Worm (Caenorhabditis elegans) whole organism, L3 larva: Measurements from ENCODE around the gene C30B5.17.

Experiments used
- R02D3.7 ChIP-seq: fragments of 150-350 bp; optimal IDR thresholded peaks from 2 replicates; lab custom pipeline; 2014; ENCODE audit warnings: missing biosample characterization, missing genetic modification characterization
- aly-2 ChIP-seq: fragments of 150-350 bp; optimal IDR thresholded peaks from 2 replicates; lab custom pipeline; 2014; ENCODE audit warnings: missing biosample characterization, missing genetic modification characterization
- ama-1 ChIP-seq: fragments of 150-350 bp; optimal IDR thresholded peaks from 2 replicates; lab custom pipeline; 2018
- ceh-16 ChIP-seq: sonication (generic microtip); optimal IDR thresholded peaks from 2 replicates; lab custom pipeline; 2017; ENCODE audit warnings: missing biosample characterization, missing genetic modification characterization
- ceh-28 ChIP-seq: fragments of 150-350 bp; optimal IDR thresholded peaks from 2 replicates; lab custom pipeline; 2014; ENCODE audit warnings: missing biosample characterization, missing genetic modification reagents, missing genetic modification characterization
- ceh-82 ChIP-seq: fragments of 150-350 bp; optimal IDR thresholded peaks from 2 replicates; lab custom pipeline; 2014; ENCODE audit warnings: missing biosample characterization, missing genetic modification characterization
- ceh-9 ChIP-seq: sonication (generic microtip); optimal IDR thresholded peaks from 2 replicates; lab custom pipeline; 2018; ENCODE audit warnings: missing biosample characterization, missing genetic modification characterization
- daf-12 ChIP-seq: fragments of 150-350 bp; optimal IDR thresholded peaks from 2 replicates; lab custom pipeline; 2014; ENCODE audit warnings: missing biosample characterization, missing genetic modification reagents, missing genetic modification characterization
- egl-27 ChIP-seq: sonication (generic microtip); optimal IDR thresholded peaks from 4 replicates; lab custom pipeline; 2017; ENCODE audit warnings: missing biosample characterization, missing genetic modification reagents, missing genetic modification characterization
- elt-2 ChIP-seq: sonication (generic microtip); optimal IDR thresholded peaks from 2 replicates; lab custom pipeline; 2016; ENCODE audit warnings: missing genetic modification reagents, mild to moderate bottlenecking, missing genetic modification characterization, missing compliant biosample characterization
- elt-3 ChIP-seq, 3 experiments: fragments of 150-350 bp in 1 of 3; sonication (generic microtip) in 2 of 3; optimal IDR thresholded peaks; 2 replicates in 2 of 3; 4 replicates in 1 of 3; lab custom pipeline; 2014 to 2017; ENCODE audit warnings: missing biosample characterization in 3 of 3, missing genetic modification characterization in 3 of 3
- eor-1 ChIP-seq, 2 experiments: fragments of 150-350 bp; optimal IDR thresholded peaks; 2 replicates each; lab custom pipeline; 2014 to 2018; ENCODE audit warnings: missing biosample characterization in 2 of 2, missing genetic modification characterization in 2 of 2
- fkh-10 ChIP-seq: sonication (generic microtip); optimal IDR thresholded peaks from 2 replicates; lab custom pipeline; 2017; ENCODE audit warnings: missing biosample characterization, missing genetic modification reagents, missing genetic modification characterization
- fkh-2 ChIP-seq: fragments of 150-350 bp; optimal IDR thresholded peaks from 2 replicates; lab custom pipeline; 2014; ENCODE audit warnings: missing biosample characterization, missing genetic modification reagents, missing genetic modification characterization
- jun-1 ChIP-seq: fragments of 150-350 bp; optimal IDR thresholded peaks from 2 replicates; lab custom pipeline; 2014; ENCODE audit warnings: missing biosample characterization, missing genetic modification reagents, missing genetic modification characterization
- lin-15B ChIP-seq: fragments of 150-350 bp; optimal IDR thresholded peaks from 2 replicates; lab custom pipeline; 2014; ENCODE audit warnings: missing biosample characterization, missing genetic modification characterization
- lin-39 ChIP-seq: fragments of 150-350 bp; optimal IDR thresholded peaks from 2 replicates; lab custom pipeline; 2018; ENCODE audit warnings: missing biosample characterization, missing genetic modification reagents, missing genetic modification characterization
- lsy-12 ChIP-seq: sonication (generic microtip); optimal IDR thresholded peaks from 2 replicates; lab custom pipeline; 2016; ENCODE audit warnings: mild to moderate bottlenecking, missing genetic modification characterization, missing compliant biosample characterization
- mdl-1 ChIP-seq: fragments of 150-350 bp; optimal IDR thresholded peaks from 2 replicates; lab custom pipeline; 2014; ENCODE audit warnings: missing biosample characterization, missing genetic modification characterization
- mml-1 ChIP-seq: fragments of 150-350 bp; sonication (generic microtip); optimal IDR thresholded peaks from 3 replicates; lab custom pipeline; 2014; ENCODE audit warnings: missing biosample characterization, missing genetic modification characterization
- nfya-1 ChIP-seq: sonication (generic microtip); optimal IDR thresholded peaks from 2 replicates; lab custom pipeline; 2017; ENCODE audit warnings: missing genetic modification characterization, mild to moderate bottlenecking, missing compliant biosample characterization, antibody characterized with exemption, moderate library complexity; ENCODE audit not compliant: insufficient read depth
- nhr-11 ChIP-seq: fragments of 150-350 bp; optimal IDR thresholded peaks from 2 replicates; lab custom pipeline; 2014; ENCODE audit warnings: missing biosample characterization, missing genetic modification characterization
- nhr-12 ChIP-seq: fragments of 150-350 bp; optimal IDR thresholded peaks from 2 replicates; lab custom pipeline; 2014; ENCODE audit warnings: missing biosample characterization, missing genetic modification characterization
- nhr-23 ChIP-seq: fragments of 150-350 bp; optimal IDR thresholded peaks from 2 replicates; lab custom pipeline; 2014; ENCODE audit warnings: missing biosample characterization, missing genetic modification reagents, missing genetic modification characterization
- nhr-237 ChIP-seq: fragments of 150-350 bp; optimal IDR thresholded peaks from 2 replicates; lab custom pipeline; 2014; ENCODE audit warnings: missing biosample characterization, missing genetic modification characterization
- nhr-67 ChIP-seq: fragments of 150-350 bp; optimal IDR thresholded peaks from 2 replicates; lab custom pipeline; 2014; ENCODE audit warnings: missing biosample characterization, missing genetic modification characterization
- nhr-77 ChIP-seq: fragments of 150-350 bp; optimal IDR thresholded peaks from 2 replicates; lab custom pipeline; 2014; ENCODE audit warnings: missing biosample characterization, missing genetic modification characterization
- pha-4 ChIP-seq: fragments of 150-350 bp; optimal IDR thresholded peaks from 2 replicates; lab custom pipeline; 2014; ENCODE audit warnings: missing biosample characterization, missing genetic modification reagents, missing genetic modification characterization
- pqm-1 ChIP-seq: fragments of 150-350 bp; optimal IDR thresholded peaks from 2 replicates; lab custom pipeline; 2017; ENCODE audit warnings: missing biosample characterization, missing genetic modification characterization, inconsistent platforms
- skn-1 ChIP-seq: fragments of 150-350 bp; optimal IDR thresholded peaks from 2 replicates; lab custom pipeline; 2014; ENCODE audit warnings: missing biosample characterization, missing genetic modification characterization
- snpc-4 ChIP-seq: fragments of 150-350 bp; optimal IDR thresholded peaks from 2 replicates; lab custom pipeline; 2014; ENCODE audit warnings: missing biosample characterization, missing genetic modification characterization
- tbx-2 ChIP-seq: sonication (generic microtip); optimal IDR thresholded peaks from 2 replicates; lab custom pipeline; 2016; ENCODE audit warnings: mild to moderate bottlenecking, missing genetic modification characterization, missing compliant biosample characterization
- unc-39 ChIP-seq: sonication (generic microtip); optimal IDR thresholded peaks from 4 replicates; lab custom pipeline; 2017; ENCODE audit warnings: missing biosample characterization, missing genetic modification characterization
- unc-62 ChIP-seq: fragments of 150-350 bp; sonication (generic microtip); optimal IDR thresholded peaks from 4 replicates; lab custom pipeline; 2014; ENCODE audit warnings: missing biosample characterization, missing genetic modification reagents, missing genetic modification characterization
- zag-1 ChIP-seq: fragments of 150-350 bp; optimal IDR thresholded peaks from 2 replicates; lab custom pipeline; 2014; ENCODE audit warnings: missing biosample characterization, missing genetic modification characterization
- ztf-11 ChIP-seq: fragments of 150-350 bp; optimal IDR thresholded peaks from 2 replicates; lab custom pipeline; 2014; ENCODE audit warnings: missing biosample characterization, missing genetic modification characterization
- ztf-4 ChIP-seq: fragments of 150-350 bp; optimal IDR thresholded peaks from 2 replicates; lab custom pipeline; 2014; ENCODE audit warnings: missing biosample characterization, missing genetic modification characterization

C30B5.17 gene

DNA sequence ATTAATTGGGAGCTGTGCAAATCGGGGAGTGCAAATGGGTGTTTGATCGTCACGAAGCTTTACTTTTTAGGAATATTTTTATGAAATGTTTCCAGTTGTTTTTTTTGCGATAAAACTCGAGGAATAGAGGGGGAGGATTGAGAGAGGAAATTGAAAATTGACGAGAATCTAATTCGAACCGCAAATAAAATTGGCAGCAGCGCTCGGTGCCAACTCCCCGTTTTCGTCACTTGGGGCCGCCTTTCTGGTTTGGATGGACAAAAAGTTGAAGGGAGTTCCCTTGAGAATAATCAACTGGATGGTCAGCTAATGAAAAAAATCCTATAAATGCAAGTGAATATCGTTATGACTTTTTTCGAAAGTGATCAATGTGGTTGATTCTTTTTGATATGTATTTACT is 27.3 kb upstream of the C30B5.17 start:
- TF ChIP-seq elt-2 (no peak), nhr-11 (tag; lab: Kevin White, UChicago) (no peak)
- TF ChIP-seq, all 47 proteins: peak for 0

DNA sequence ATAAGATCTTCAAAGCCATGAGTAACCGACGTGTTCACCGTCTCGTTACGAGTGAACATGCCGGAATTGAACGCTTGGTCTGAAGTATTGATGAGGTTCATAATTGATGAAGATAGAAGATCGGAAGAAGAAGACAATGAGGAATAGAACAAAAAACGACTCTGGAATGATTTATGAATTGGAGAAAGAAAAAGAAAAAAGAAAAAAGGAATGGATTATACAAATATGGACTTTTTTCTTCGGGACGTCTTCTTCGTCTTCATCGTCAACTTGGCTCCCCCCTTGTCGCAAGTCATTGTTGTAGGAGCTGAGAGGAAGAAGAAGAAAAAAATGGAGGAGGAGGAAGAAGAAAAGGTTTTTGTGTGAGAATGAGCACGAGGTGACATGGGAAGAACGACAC is 24.2 kb upstream of the C30B5.17 start, which contains the start of gene srsy-2:
srsy-2 (minus strand) TSS at position 101 of the 400 bp plus-strand sequence.
- TF ChIP-seq R02D3.7 (tag; lab: Kevin White, UChicago) (no peak), lin-39 (tag; lab: Kevin White, UChicago) (no peak), lin-15B (tag; lab: Kevin White, UChicago) (no peak), lsy-12 (no peak), ceh-28 (tag; lab: Kevin White, UChicago) (no peak), fkh-10 (GFP tag; lab: Kevin White, UChicago) (no peak), unc-62 (GFP tag; lab: Kevin White, UChicago) (no peak), ceh-82 (tag; lab: Kevin White, UChicago) (no peak), pha-4 (tag; lab: Kevin White, UChicago) (no peak), nhr-77 (no peak)

ce11 chrII:6223755-6224154 is 20.9 kb upstream of the C30B5.17 start:
- TF ChIP-seq mml-1 (tag; lab: Kevin White, UChicago) = no peak
- TF ChIP-seq nhr-12 = no peak
- TF ChIP-seq daf-12 (tag; lab: Kevin White, UChicago) = no peak
- TF ChIP-seq mdl-1 (tag; lab: Kevin White, UChicago) = no peak
- no peak for TF ChIP-seq egl-27
- TF ChIP-seq lsy-12 = no peak
- TF ChIP-seq unc-62 (GFP tag; lab: Kevin White, UChicago) = no peak
- no peak for TF ChIP-seq ztf-4 (tag; lab: Kevin White, UChicago)
- no peak for TF ChIP-seq fkh-2 (tag; lab: Kevin White, UChicago)
- no peak for TF ChIP-seq snpc-4
- TF ChIP-seq zag-1 = no peak
- no peak for TF ChIP-seq elt-3 (tag; optimal IDR thresholded peaks at IDR 0.05; lab: Kevin White, UChicago)
- TF ChIP-seq unc-39 = no peak
- no peak for TF ChIP-seq ztf-11 (tag; lab: Kevin White, UChicago)

DNA sequence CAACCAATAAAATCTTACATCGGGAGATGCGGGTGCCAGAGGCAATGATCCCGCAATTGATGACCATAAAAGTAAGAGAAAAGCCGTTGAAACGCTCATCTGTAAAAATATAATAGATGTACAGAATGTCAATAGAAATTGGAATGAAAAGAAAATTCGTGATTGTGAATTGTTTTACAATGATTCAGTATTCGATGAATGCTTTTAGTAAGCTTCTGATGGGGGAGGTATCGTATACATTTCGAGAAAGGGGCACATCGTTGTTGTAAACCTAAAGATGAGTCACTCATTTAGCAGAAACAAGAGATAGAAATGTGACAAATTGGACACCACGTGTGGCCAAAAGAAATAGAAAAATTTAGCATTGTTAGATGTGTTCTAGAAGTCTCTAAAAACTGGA is 19.7 kb upstream of the C30B5.17 start, which contains the start of gene C30B5.6:
C30B5.6 (minus strand) TSS at position 101 of the 400 bp plus-strand sequence.
- no peak for TF ChIP-seq ztf-4 (tag; lab: Kevin White, UChicago)
- no peak for TF ChIP-seq ceh-16 (tag; lab: Kevin White, UChicago)
- no peak for TF ChIP-seq lin-39 (tag; lab: Kevin White, UChicago)
- TF ChIP-seq nhr-12 = no peak
- TF ChIP-seq skn-1 = no peak
- TF ChIP-seq lin-15B (tag; lab: Kevin White, UChicago) = no peak
- TF ChIP-seq pha-4 (tag; lab: Kevin White, UChicago) = no peak
- TF ChIP-seq nhr-237 (tag; lab: Kevin White, UChicago) = no peak
- no peak for TF ChIP-seq tbx-2 (tag; lab: Kevin White, UChicago)
- no peak for TF ChIP-seq eor-1 (tag; optimal IDR thresholded peaks at IDR 0.05; lab: Kevin White, UChicago)
- no peak for TF ChIP-seq fkh-2 (tag; lab: Kevin White, UChicago)
- TF ChIP-seq aly-2 (tag; lab: Kevin White, UChicago) = no peak
- TF ChIP-seq jun-1 (tag; lab: Kevin White, UChicago) = no peak

ce11 chrII:6221470-6221869 is 18.7 kb upstream of the C30B5.17 start:
- TF ChIP-seq ceh-82 (tag; lab: Kevin White, UChicago) (no peak), skn-1 (no peak), pqm-1 (tag; lab: Kevin White, UChicago) (no peak), mml-1 (tag; lab: Kevin White, UChicago) (no peak), ztf-4 (tag; lab: Kevin White, UChicago) (no peak), eor-1 (tag; optimal IDR thresholded peaks at IDR 0.05; lab: Kevin White, UChicago) (no peak), nhr-67 (tag; lab: Kevin White, UChicago) (no peak), ceh-9 (tag; lab: Kevin White, UChicago) (no peak), ama-1 (lab: Kevin White, UChicago) (no peak), mdl-1 (tag; lab: Kevin White, UChicago) (no peak), nhr-77 (no peak), nhr-23 (tag; lab: Kevin White, UChicago) (no peak), elt-2 (no peak), jun-1 (tag; lab: Kevin White, UChicago) (no peak), zag-1 (no peak), egl-27 (no peak), nfya-1 (tag; lab: Kevin White, UChicago) (no peak), unc-39 (no peak)
